Worm (Caenorhabditis elegans) whole organism, mixed stage, embryonic: Measurements from ENCODE around the gene T13F2.6.

Experiments used
- drap-1 ChIP-seq: fragments of 200-800 bp; sonication (Bioruptor generic); optimal IDR thresholded peaks from 3 replicates; lab custom pipeline; 2018; ENCODE audit warnings: mild to moderate bottlenecking, missing genetic modification characterization, missing compliant biosample characterization
- flh-1 ChIP-seq: fragments of 200-800 bp; sonication (Bioruptor generic); optimal IDR thresholded peaks from 2 replicates; lab custom pipeline; 2018; ENCODE audit warnings: mild to moderate bottlenecking, missing genetic modification characterization, moderate library complexity, missing compliant biosample characterization
- lin-32 ChIP-seq: fragments of 200-800 bp; sonication (Bioruptor generic); optimal IDR thresholded peaks from 2 replicates; lab custom pipeline; 2018; ENCODE audit warnings: mild to moderate bottlenecking, missing genetic modification characterization, missing compliant biosample characterization
- mep-1 ChIP-seq: fragments of 150-350 bp; optimal IDR thresholded peaks from 2 replicates; lab custom pipeline; 2017; ENCODE audit warnings: missing biosample characterization, missing genetic modification reagents, missing genetic modification characterization, inconsistent platforms
- nhr-237 ChIP-seq: fragments of 150-350 bp; optimal IDR thresholded peaks from 2 replicates; lab custom pipeline; 2014; ENCODE audit warnings: missing biosample characterization, missing genetic modification characterization
- pha-4 ChIP-seq: fragments of 150-350 bp; optimal IDR thresholded peaks from 2 replicates; lab custom pipeline; 2018; ENCODE audit warnings: missing biosample characterization, missing genetic modification reagents, missing genetic modification characterization
- snpc-4 ChIP-seq: fragments of 150-350 bp; optimal IDR thresholded peaks from 2 replicates; lab custom pipeline; 2014; ENCODE audit warnings: missing biosample characterization, missing genetic modification characterization
- ztf-11 ChIP-seq: fragments of 150-350 bp; optimal IDR thresholded peaks from 2 replicates; lab custom pipeline; 2014; ENCODE audit warnings: missing biosample characterization, missing genetic modification characterization

ce11 chrIV:9802711-9803110, 24.6 kb downstream of the T13F2.6 start, which contains the start of gene fat-3:
- TF ChIP-seq pha-4 (tag; lab: Kevin White, UChicago): no peak
- TF ChIP-seq drap-1: no peak
- no peak for TF ChIP-seq flh-1 (GFP tag; lab: Kevin White, UChicago)
- TF ChIP-seq snpc-4 (tag; lab: Kevin White, UChicago): no peak
- no peak for TF ChIP-seq ztf-11 (tag; lab: Kevin White, UChicago)
- TF ChIP-seq nhr-237 (tag; lab: Kevin White, UChicago): no peak
- TF ChIP-seq mep-1 (tag; lab: Kevin White, UChicago): no peak
- TF ChIP-seq lin-32: no peak
